Worm (Caenorhabditis elegans): ENCODE data around the gene asp-6.

DNA sequence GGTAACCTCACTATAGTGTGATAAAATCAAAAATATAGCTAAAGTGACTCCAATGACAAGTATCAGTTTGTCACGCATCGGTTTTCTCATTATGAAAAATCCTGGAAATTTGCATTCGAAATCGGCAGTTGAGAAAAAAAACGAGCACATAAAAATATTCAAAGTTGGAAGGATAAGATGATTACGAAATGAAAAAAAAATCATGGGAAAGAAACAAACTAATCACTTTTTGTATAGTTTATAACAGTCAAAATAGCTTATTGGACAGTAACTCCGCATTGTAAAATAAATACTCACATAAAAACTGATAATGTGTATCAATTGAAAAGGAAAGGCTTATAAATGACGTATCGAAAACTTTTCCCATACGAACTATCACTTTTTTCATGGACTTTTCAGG lies 25.9 kb downstream of the asp-6 start, which contains the start of gene C16D9.4:
- TF ChIP-seq ets-7 (tag; optimal IDR thresholded peaks at IDR 0.05) (no peak), aly-1 (tag; optimal IDR thresholded peaks at IDR 0.05) (no peak), flt-1 (GFP tag; IDR thresholded peaks at IDR 0.05) (no peak), hnd-1 (tag; optimal IDR thresholded peaks at IDR 0.05) (no peak), ama-1 (optimal IDR thresholded peaks at IDR 0.05) (no peak), tbx-11 (GFP tag; IDR thresholded peaks at IDR 0.05) (no peak), tra-4 (tag; optimal IDR thresholded peaks at IDR 0.05) (no peak), hmbx-1 (tag; optimal IDR thresholded peaks at IDR 0.05) (no peak), scrt-1 (GFP tag; IDR thresholded peaks at IDR 0.05) (no peak), B0310.2 (tag; optimal IDR thresholded peaks at IDR 0.05) (no peak), tbx-37 (GFP tag; conservative IDR thresholded peaks at IDR 0.05) (no peak), pes-1 (GFP tag; IDR thresholded peaks at IDR 0.05) (no peak), F13C5.2 (tag; optimal IDR thresholded peaks at IDR 0.05) (no peak), ceh-13 (GFP tag; optimal IDR thresholded peaks at IDR 0.05) (no peak)
